Fruit fly (Drosophila melanogaster): ENCODE data around the gene Ssl1.
A peak's percentile ranks its signal among the peaks of the same experiment; 100 is the strongest.

The Ssl1 gene

DNA sequence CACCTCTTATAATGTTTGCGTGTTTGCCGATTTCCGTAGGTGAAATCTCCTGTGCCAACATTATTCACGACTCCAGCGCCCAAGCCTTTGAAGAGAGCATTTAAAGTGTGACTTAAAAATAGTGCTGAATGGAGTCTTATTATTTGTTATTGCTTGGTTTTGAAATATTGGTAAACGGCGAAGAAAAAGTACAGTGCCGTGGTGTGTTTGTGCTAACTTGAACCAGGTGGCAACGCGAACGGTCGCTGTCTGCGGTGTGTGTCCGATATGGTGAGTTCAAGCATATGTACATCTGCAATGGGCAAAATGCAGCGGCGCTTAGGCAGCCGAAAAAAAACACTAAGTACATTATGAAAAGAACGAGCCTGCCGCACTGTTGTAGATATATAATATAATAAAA is 955 bp upstream of the Ssl1 start (continued):
- TF ChIP-seq CG1233 (GFP tag; optimal IDR thresholded peaks at IDR 0.05) (no peak), BEAF-32 (GFP tag; optimal IDR thresholded peaks at IDR 0.05) (peak; percentile 21), CG15011 (GFP tag; optimal IDR thresholded peaks at IDR 0.05) (no peak), CG1603 (tag; optimal IDR thresholded peaks at IDR 0.05) (peak; percentile 47), CG2712 (tag; optimal IDR thresholded peaks at IDR 0.05) (no peak), CG6272 (GFP tag; IDR thresholded peaks at IDR 0.05) (no peak), CoRest (tag; optimal IDR thresholded peaks at IDR 0.05) (no peak), CG30403 (GFP tag; optimal IDR thresholded peaks at IDR 0.05) (no peak), org-1 (GFP tag; optimal IDR thresholded peaks at IDR 0.05) (no peak), CG4617 (GFP tag; optimal IDR thresholded peaks at IDR 0.05; ENCODE audit: borderline replicate concordance) (peak; percentile 15), CG3065 (GFP tag; optimal IDR thresholded peaks at IDR 0.05) (no peak), tin (GFP tag; optimal IDR thresholded peaks at IDR 0.05) (no peak), H15 (GFP tag; IDR thresholded peaks at IDR 0.05) (no peak), cato (GFP tag; optimal IDR thresholded peaks at IDR 0.05; ENCODE audit: borderline replicate concordance) (no peak), prd (optimal IDR thresholded peaks at IDR 0.05) (no peak), prd (GFP tag; IDR thresholded peaks at IDR 0.05) (no peak), Ada2b (GFP tag; IDR thresholded peaks at IDR 0.05) (no peak), ab (GFP tag; optimal IDR thresholded peaks at IDR 0.05) (no peak), CG11093 (GFP tag; IDR thresholded peaks at IDR 0.05) (no peak), Bgb (GFP tag; IDR thresholded peaks at IDR 0.05; ENCODE audit: partially characterized antibody) (no peak), BtbVII (GFP tag; optimal IDR thresholded peaks at IDR 0.05) (no peak), sna (GFP tag; IDR thresholded peaks at IDR 0.05; ENCODE audit: partially characterized antibody) (no peak), CG16779 (GFP tag; IDR thresholded peaks at IDR 0.05) (no peak), lola (GFP tag; optimal IDR thresholded peaks at IDR 0.05) (no peak), aop (GFP tag; IDR thresholded peaks at IDR 0.05) (no peak), peb (GFP tag; IDR thresholded peaks at IDR 0.05) (no peak), Xrp1 (GFP tag; IDR thresholded peaks at IDR 0.05) (no peak), ac (GFP tag; optimal IDR thresholded peaks at IDR 0.05) (no peak), hth (optimal IDR thresholded peaks at IDR 0.05) (no peak), nom (GFP tag; optimal IDR thresholded peaks at IDR 0.05) (peak; percentile 37), E2f2 (GFP tag; IDR thresholded peaks at IDR 0.05) (0 out of 2 replicates have a peak, but pooled peaks have one; percentile 25), CG8765 (GFP tag; IDR thresholded peaks at IDR 0.05) (no peak), MESR4 (GFP tag; optimal IDR thresholded peaks at IDR 0.05) (peak; percentile 58), Med (GFP tag) (peak; percentile 50), CG7271 (tag; optimal IDR thresholded peaks at IDR 0.05) (peak; percentile 0), chinmo (GFP tag; IDR thresholded peaks at IDR 0.05; ENCODE audit: partially characterized antibody) (0 out of 4 replicates have a peak, but pooled peaks have one; percentile 47), HLHmδ (GFP tag; optimal IDR thresholded peaks at IDR 0.05) (peak; percentile 23), sc (optimal IDR thresholded peaks at IDR 0.05) (no peak), sc (GFP tag; optimal IDR thresholded peaks at IDR 0.05) (no peak), stwl (tag; optimal IDR thresholded peaks at IDR 0.05) (peak; percentile 23), vvl (GFP tag; IDR thresholded peaks at IDR 0.05) (no peak), Meics (GFP tag; optimal IDR thresholded peaks at IDR 0.05) (no peak)

DNA sequence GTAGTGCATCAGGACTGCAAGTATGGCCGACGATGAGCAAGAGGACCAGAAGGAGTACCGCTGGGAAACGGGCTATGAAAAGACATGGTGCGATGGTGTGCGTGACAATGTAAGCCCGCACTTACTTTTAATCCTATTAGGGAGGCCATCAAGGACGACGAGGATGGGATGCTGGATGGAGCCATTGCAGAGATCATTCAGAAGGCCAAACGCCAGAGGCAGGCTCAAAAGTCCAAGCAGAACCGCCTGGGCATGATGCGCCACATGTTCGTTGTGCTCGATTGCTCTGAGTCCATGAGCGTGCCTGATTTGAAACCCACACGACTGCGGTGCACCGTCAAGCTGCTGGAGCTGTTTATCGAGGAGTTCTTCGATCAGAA is 445 bp downstream of the Ssl1 start:
- TF ChIP-seq Med (GFP tag) = peak; percentile 53
- no peak for TF ChIP-seq NFAT (GFP tag; IDR thresholded peaks at IDR 0.05)
- TF ChIP-seq CG3281 (GFP tag; optimal IDR thresholded peaks at IDR 0.05) = no peak
- TF ChIP-seq Lpt (GFP tag; optimal IDR thresholded peaks at IDR 0.05) = no peak
- no peak for TF ChIP-seq CG2202 (tag; optimal IDR thresholded peaks at IDR 0.05)
- peak; percentile 55 for TF ChIP-seq Ets65A (GFP tag)
- TF ChIP-seq CG8281 (tag; optimal IDR thresholded peaks at IDR 0.05) = no peak
- TF ChIP-seq CG12071 (GFP tag; optimal IDR thresholded peaks at IDR 0.05) = no peak
- no peak for TF ChIP-seq lilli (GFP tag; optimal IDR thresholded peaks at IDR 0.05)
- no peak for TF ChIP-seq CG14667 (GFP tag; IDR thresholded peaks at IDR 0.05)
- TF ChIP-seq D (optimal IDR thresholded peaks at IDR 0.05) = no peak
- no peak for TF ChIP-seq D (GFP tag; optimal IDR thresholded peaks at IDR 0.05)
- no peak for TF ChIP-seq Opbp (GFP tag; IDR thresholded peaks at IDR 0.05; ENCODE audit: partially characterized antibody)
- no peak for TF ChIP-seq CG5953 (GFP tag; IDR thresholded peaks at IDR 0.05)
